Worm (Caenorhabditis elegans) whole organism, early embryonic: ENCODE data around the gene srlf-4.
"Not testable (repeated sequence)": the region's sequence is repeated elsewhere in the genome, so short reads cannot be mapped to it uniquely, and the experiment has no call there.

ENCODE experiments used
- B0310.2 ChIP-seq: sonication (generic microtip); optimal IDR thresholded peaks from 2 replicates; lab custom pipeline; 2016; ENCODE audit warnings: mild to moderate bottlenecking, missing genetic modification characterization, missing compliant biosample characterization
- ama-1 ChIP-seq: fragments of 150-350 bp; optimal IDR thresholded peaks from 2 replicates; lab custom pipeline; 2014
- ceh-36 ChIP-seq: sonication (generic microtip); optimal IDR thresholded peaks from 2 replicates; lab custom pipeline; 2016; ENCODE audit warnings: missing genetic modification characterization, inconsistent platforms, missing compliant biosample characterization
- ets-7 ChIP-seq: sonication (generic microtip); optimal IDR thresholded peaks from 2 replicates; lab custom pipeline; 2016; ENCODE audit warnings: missing genotype, missing genetic modification characterization, missing compliant biosample characterization
- flt-1 ChIP-seq: fragments of 200-800 bp; sonication (Bioruptor generic); IDR thresholded peaks from 2 replicates; pipeline ENCODE4 v1.3.6; 2022; ENCODE audit warnings: missing genetic modification characterization, missing compliant biosample characterization
- hmbx-1 ChIP-seq: sonication (generic microtip); optimal IDR thresholded peaks from 2 replicates; lab custom pipeline; 2016; ENCODE audit warnings: mild to moderate bottlenecking, missing genetic modification characterization, missing compliant biosample characterization
- hmg-4 ChIP-seq: fragments of 200-800 bp; sonication (Bioruptor generic); optimal IDR thresholded peaks from 2 replicates; lab custom pipeline; 2018; ENCODE audit warnings: mild to moderate bottlenecking, missing genetic modification characterization, missing compliant biosample characterization
- hnd-1 ChIP-seq: sonication (generic microtip); optimal IDR thresholded peaks from 2 replicates; lab custom pipeline; 2016; ENCODE audit warnings: missing genetic modification characterization, missing compliant biosample characterization
- pes-1 ChIP-seq: fragments of 200-800 bp; sonication (Bioruptor generic); IDR thresholded peaks from 2 replicates; pipeline ENCODE4 v1.3.6; 2022; ENCODE audit warnings: missing genetic modification reagents, missing genetic modification characterization, missing compliant biosample characterization
- tbx-11 ChIP-seq: fragments of 200-800 bp; sonication (Bioruptor generic); IDR thresholded peaks from 2 replicates; pipeline ENCODE4 v1.3.6; 2022; ENCODE audit warnings: missing genetic modification characterization, missing compliant biosample characterization
- tra-4 ChIP-seq: sonication (generic microtip); optimal IDR thresholded peaks from 2 replicates; lab custom pipeline; 2017; ENCODE audit warnings: missing genetic modification characterization, missing compliant biosample characterization

- not testable (repeated sequence) for TF ChIP-seq hmbx-1 (tag; lab: Kevin White, UChicago); ama-1 (lab: Kevin White, UChicago); pes-1; flt-1; ceh-36 (tag; lab: Kevin White, UChicago); tra-4; hmg-4 (GFP tag; lab: Kevin White, UChicago); hnd-1 (tag; lab: Kevin White, UChicago); tbx-11 (GFP tag; lab: Robert Waterston, UW); B0310.2; ets-7 (tag; lab: Kevin White, UChicago)
Measured at ce11 chrIV:12875260-12875659, 49.0 kb downstream of the srlf-4 start, which contains the start of gene ZK896.1.
